Fruit fly (Drosophila melanogaster) whole organism, embryonic: ENCODE measurements around the gene Sec61alpha.

ENCODE experiments used
- C15 ChIP-seq: fragments of 200-800 bp; sonication (Bioruptor generic); IDR thresholded peaks from 3 replicates; pipeline ENCODE4 v1.3.6; 2022; ENCODE audit warnings: missing biosample characterization, missing genetic modification characterization
- CG11085 ChIP-seq: fragments of 200-800 bp; sonication (Bioruptor generic); IDR thresholded peaks from 2 replicates; pipeline ENCODE4 v1.3.6; 2022; ENCODE audit warnings: missing biosample characterization, missing genetic modification characterization
- CG13424 ChIP-seq: fragments of 200-800 bp; sonication (Bioruptor generic); optimal IDR thresholded peaks from 2 replicates; lab custom pipeline; 2019; ENCODE audit warnings: missing biosample characterization, mild to moderate bottlenecking, missing genetic modification characterization, moderate library complexity
- CG13775 ChIP-seq: fragments of 200-800 bp; sonication (Bioruptor generic); optimal IDR thresholded peaks from 3 replicates; lab custom pipeline; 2017; ENCODE audit warnings: missing biosample characterization, mild to moderate bottlenecking, missing genetic modification characterization
- CG15073 ChIP-seq: fragments of 200-800 bp; sonication (Bioruptor generic); optimal IDR thresholded peaks from 2 replicates; lab custom pipeline; 2016; ENCODE audit warnings: missing biosample characterization, missing genetic modification characterization
- CG18011 ChIP-seq: fragments of 200-800 bp; sonication (Bioruptor generic); optimal IDR thresholded peaks from 2 replicates; lab custom pipeline; 2017; ENCODE audit warnings: missing biosample characterization, missing genetic modification characterization, mild to moderate bottlenecking, moderate library complexity, missing genotype
- CG1832 ChIP-seq: fragments of 200-800 bp; sonication (Bioruptor generic); optimal IDR thresholded peaks from 2 replicates; lab custom pipeline; 2017; ENCODE audit warnings: missing biosample characterization, mild to moderate bottlenecking, missing genetic modification characterization, inconsistent platforms
- CG2129 ChIP-seq: fragments of 200-800 bp; sonication (Bioruptor generic); IDR thresholded peaks from 2 replicates; pipeline ENCODE4 v1.3.6; 2022; ENCODE audit warnings: missing biosample characterization, missing genetic modification characterization; ENCODE audit not compliant: partially characterized antibody
- CG30020 ChIP-seq: fragments of 200-800 bp; optimal IDR thresholded peaks from 2 replicates; lab custom pipeline; 2019; ENCODE audit warnings: missing biosample characterization, mild to moderate bottlenecking, missing genetic modification characterization, moderate library complexity
- CG30431 ChIP-seq: fragments of 200-800 bp; sonication (Bioruptor generic); optimal IDR thresholded peaks from 2 replicates; lab custom pipeline; 2017; ENCODE audit warnings: missing biosample characterization, missing genetic modification characterization
- CG33557 ChIP-seq: fragments of 200-800 bp; sonication (Bioruptor generic); optimal IDR thresholded peaks from 2 replicates; lab custom pipeline; 2019; ENCODE audit warnings: missing biosample characterization, mild to moderate bottlenecking, missing genetic modification characterization, moderate library complexity
- CG34422 ChIP-seq: fragments of 200-800 bp; sonication (Bioruptor generic); IDR thresholded peaks from 3 replicates; pipeline ENCODE4 v1.3.6; 2022; ENCODE audit warnings: missing biosample characterization, missing genetic modification characterization
- CG43689 ChIP-seq: fragments of 200-800 bp; sonication (Bioruptor generic); IDR thresholded peaks from 2 replicates; pipeline ENCODE4 v1.3.6; 2022; ENCODE audit warnings: missing biosample characterization, missing genetic modification characterization
- CG7357 ChIP-seq: fragments of 200-800 bp; sonication (Bioruptor generic); IDR thresholded peaks from 3 replicates; pipeline ENCODE4 v1.3.6; 2022; ENCODE audit warnings: missing biosample characterization, missing genetic modification characterization
- CG7987 ChIP-seq: fragments of 200-800 bp; sonication (Bioruptor generic); optimal IDR thresholded peaks from 2 replicates; lab custom pipeline; 2018; ENCODE audit warnings: missing biosample characterization, mild to moderate bottlenecking, missing genetic modification characterization, moderate library complexity
- CG8765 ChIP-seq: fragments of 200-800 bp; sonication (Bioruptor generic); IDR thresholded peaks from 2 replicates; pipeline ENCODE4 v1.3.6; 2022; ENCODE audit warnings: missing biosample characterization, missing genetic modification characterization
- Chrac-16 ChIP-seq: fragments of 200-800 bp; sonication (Bioruptor generic); optimal IDR thresholded peaks from 3 replicates; lab custom pipeline; 2016; ENCODE audit warnings: missing biosample characterization, missing genetic modification characterization
- Dek ChIP-seq: fragments of 200-800 bp; sonication (Bioruptor generic); optimal IDR thresholded peaks from 3 replicates; lab custom pipeline; 2019; ENCODE audit warnings: missing biosample characterization, mild to moderate bottlenecking, missing genetic modification characterization, moderate library complexity
- Dll ChIP-seq: fragments of 200-800 bp; sonication (Bioruptor generic); IDR thresholded peaks from 4 replicates; pipeline ENCODE4 v1.3.6; 2022; ENCODE audit warnings: missing biosample characterization, missing genetic modification characterization; ENCODE audit not compliant: partially characterized antibody
- E2f1 ChIP-seq: fragments of 200-800 bp; sonication (Bioruptor generic); IDR thresholded peaks from 2 replicates; pipeline ENCODE4 v1.3.6; 2022; ENCODE audit warnings: missing biosample characterization, missing genetic modification characterization
- HmgD ChIP-seq: fragments of 200-800 bp; sonication (Bioruptor generic); optimal IDR thresholded peaks from 3 replicates; lab custom pipeline; 2016; ENCODE audit warnings: missing biosample characterization, missing genetic modification characterization
- Hr78 ChIP-seq, 2 experiments: fragments of 200-800 bp in 1 of 2; fragments of >200 bp in 1 of 2; sonication (Bioruptor generic) in 1 of 2; optimal IDR thresholded peaks; 2 replicates each; lab custom pipeline; 2017 to 2019; ENCODE audit warnings: missing biosample characterization in 2 of 2, missing genetic modification characterization in 2 of 2, mild to moderate bottlenecking in 1 of 2, moderate library complexity in 1 of 2
- Kr ChIP-seq: fragments of 200-800 bp; sonication (Bioruptor generic); optimal IDR thresholded peaks from 2 replicates; lab custom pipeline; 2017; ENCODE audit warnings: missing biosample characterization, mild to moderate bottlenecking, missing genetic modification characterization
- Lhr ChIP-seq: fragments of 200-800 bp; sonication (Bioruptor generic); optimal IDR thresholded peaks from 3 replicates; lab custom pipeline; 2017; ENCODE audit warnings: mild to moderate bottlenecking, missing biosample characterization, missing genetic modification reagents, missing genetic modification characterization
- MESR4 ChIP-seq: fragments of 200-800 bp; sonication (Bioruptor generic); optimal IDR thresholded peaks from 2 replicates; lab custom pipeline; 2018; ENCODE audit warnings: missing biosample characterization, mild to moderate bottlenecking, missing genetic modification characterization, moderate library complexity
- NfI ChIP-seq: fragments of 200-800 bp; sonication (Bioruptor generic); optimal IDR thresholded peaks from 3 replicates; lab custom pipeline; 2018; ENCODE audit warnings: missing biosample characterization, mild to moderate bottlenecking, missing genetic modification characterization, moderate library complexity
- Opbp ChIP-seq: fragments of 200-800 bp; sonication (Bioruptor generic); IDR thresholded peaks from 3 replicates; pipeline ENCODE4 v1.3.6; 2022; ENCODE audit warnings: missing biosample characterization, missing genetic modification characterization; ENCODE audit not compliant: partially characterized antibody
- Poxn ChIP-seq: fragments of 200-800 bp; sonication (Bioruptor generic); IDR thresholded peaks from 2 replicates; pipeline ENCODE4 v1.3.6; 2022; ENCODE audit warnings: missing biosample characterization, missing genetic modification characterization
- aop ChIP-seq: fragments of 200-800 bp; sonication (Bioruptor generic); IDR thresholded peaks from 2 replicates; pipeline ENCODE4 v1.3.6; 2022; ENCODE audit warnings: missing biosample characterization, missing genetic modification characterization
- ash1 ChIP-seq: fragments of 200-800 bp; sonication (Bioruptor generic); optimal IDR thresholded peaks from 2 replicates; lab custom pipeline; 2018; ENCODE audit warnings: missing biosample characterization, mild to moderate bottlenecking, missing genetic modification characterization
- az2 ChIP-seq: fragments of 200-800 bp; sonication (Bioruptor generic); optimal IDR thresholded peaks from 3 replicates; lab custom pipeline; 2016; ENCODE audit warnings: missing biosample characterization, missing genetic modification characterization
- dati ChIP-seq: fragments of 200-800 bp; sonication (Bioruptor generic); IDR thresholded peaks from 2 replicates; pipeline ENCODE4 v1.3.6; 2022; ENCODE audit warnings: missing biosample characterization, missing genetic modification characterization
- dmrt99B ChIP-seq: fragments of 200-800 bp; sonication (Bioruptor generic); optimal IDR thresholded peaks from 2 replicates; lab custom pipeline; 2018; ENCODE audit warnings: missing biosample characterization, mild to moderate bottlenecking, missing genetic modification characterization, moderate library complexity
- ems ChIP-seq: fragments of 200-800 bp; sonication (Bioruptor generic); optimal IDR thresholded peaks from 3 replicates; lab custom pipeline; 2016; ENCODE audit warnings: missing biosample characterization, missing genetic modification characterization
- eve ChIP-seq, 2 experiments: fragments of >200 bp; optimal IDR thresholded peaks; 2 replicates each; lab custom pipeline; 2017; ENCODE audit warnings: missing biosample characterization in 2 of 2, missing genetic modification characterization in 2 of 2
- ewg ChIP-seq: fragments of 200-800 bp; sonication (Bioruptor generic); optimal IDR thresholded peaks from 3 replicates; lab custom pipeline; 2017; ENCODE audit warnings: mild to moderate bottlenecking, missing biosample characterization, missing genetic modification reagents, missing genetic modification characterization
- grn ChIP-seq: fragments of 200-800 bp; sonication (Bioruptor generic); optimal IDR thresholded peaks from 3 replicates; lab custom pipeline; 2017; ENCODE audit warnings: missing biosample characterization, missing genetic modification characterization
- ham ChIP-seq: fragments of 200-800 bp; sonication (Bioruptor generic); IDR thresholded peaks from 2 replicates; pipeline ENCODE4 v1.3.6; 2022; ENCODE audit warnings: missing biosample characterization, missing genetic modification characterization
- her ChIP-seq: fragments of 200-800 bp; sonication (Bioruptor generic); optimal IDR thresholded peaks from 2 replicates; lab custom pipeline; 2016; ENCODE audit warnings: missing biosample characterization, missing genetic modification characterization
- hkb ChIP-seq, 2 experiments: fragments of 200-800 bp in 1 of 2; fragments of >200 bp in 1 of 2; sonication (Bioruptor generic) in 1 of 2; IDR thresholded peaks in 1 of 2; optimal IDR thresholded peaks in 1 of 2; 2 replicates each; pipeline versions ENCODE4 v1.3.6 to Lab custom; 2017 to 2022; ENCODE audit warnings: missing biosample characterization in 1 of 2, missing genetic modification characterization in 1 of 2
- odd ChIP-seq: fragments of 200-800 bp; sonication (Bioruptor generic); optimal IDR thresholded peaks from 2 replicates; lab custom pipeline; 2017; ENCODE audit warnings: missing biosample characterization, mild to moderate bottlenecking, missing genetic modification characterization
- pfk ChIP-seq: fragments of 200-800 bp; sonication (Bioruptor generic); optimal IDR thresholded peaks from 2 replicates; lab custom pipeline; 2018; ENCODE audit warnings: missing biosample characterization, mild to moderate bottlenecking, missing genetic modification characterization, moderate library complexity
- psq ChIP-seq: fragments of 200-800 bp; sonication (Bioruptor generic); optimal IDR thresholded peaks from 2 replicates; lab custom pipeline; 2017; ENCODE audit warnings: missing biosample characterization, missing genetic modification characterization
- sr ChIP-seq: fragments of 200-800 bp; sonication (Bioruptor generic); IDR thresholded peaks from 3 replicates; pipeline ENCODE4 v1.3.6; 2022; ENCODE audit warnings: missing biosample characterization, missing genetic modification characterization
- tx ChIP-seq: fragments of 200-800 bp; sonication (Bioruptor generic); optimal IDR thresholded peaks from 2 replicates; lab custom pipeline; 2016; ENCODE audit warnings: missing biosample characterization, missing genetic modification characterization
- unc-4 ChIP-seq: fragments of 200-800 bp; sonication (Bioruptor generic); IDR thresholded peaks from 2 replicates; pipeline ENCODE4 v1.3.6; 2022; ENCODE audit warnings: missing biosample characterization, missing genetic modification characterization; ENCODE audit not compliant: partially characterized antibody
- wek ChIP-seq: fragments of 200-800 bp; sonication (Bioruptor generic); optimal IDR thresholded peaks from 3 replicates; lab custom pipeline; 2018; ENCODE audit warnings: missing biosample characterization, mild to moderate bottlenecking, missing genetic modification characterization, moderate library complexity
- zen2 ChIP-seq: fragments of 200-800 bp; sonication (Bioruptor generic); IDR thresholded peaks from 3 replicates; pipeline ENCODE4 v1.3.6; 2022; ENCODE audit warnings: missing biosample characterization, missing genetic modification characterization; ENCODE audit not compliant: partially characterized antibody

The Sec61alpha gene

dm6 chr2L:6455955-6456599 is 24.3 kb downstream of the Sec61alpha start, which contains the start of gene frj (continued):
- peak; percentile 29 for TF ChIP-seq MESR4 (GFP tag; lab: Kevin White, UChicago)
- TF ChIP-seq tx (GFP tag; lab: Kevin White, UChicago), result peak; percentile 73
- TF ChIP-seq CG13424 (tag; lab: Kevin White, UChicago), result peak; percentile 63
- TF ChIP-seq az2 (GFP tag; lab: Kevin White, UChicago), result peak; percentile 53
- 0 out of 2 replicates have a peak, but pooled peaks have one; percentile 32 for TF ChIP-seq E2f1
- peak; percentile 76 for TF ChIP-seq HmgD (GFP tag; lab: Kevin White, UChicago)
- TF ChIP-seq ash1 (GFP tag; lab: Kevin White, UChicago), result no peak
- 0 out of 3 replicates have a peak, but pooled peaks have one; percentile 12 for TF ChIP-seq sr (GFP tag; lab: Robert Waterston, UW)
- TF ChIP-seq Poxn, result no peak
- TF ChIP-seq CG15073 (GFP tag; lab: Kevin White, UChicago), result no peak
- peak; percentile 63 for TF ChIP-seq Chrac-16
- peak; percentile 62; the same call in 1 of the 3 replicates for TF ChIP-seq CG34422 (GFP tag; lab: Robert Waterston, UW)
- no peak for TF ChIP-seq CG43689 (GFP tag; lab: Robert Waterston, UW)
- TF ChIP-seq CG7987, result no peak
- TF ChIP-seq CG2129 (GFP tag; lab: Robert Waterston, UW), result no peak
- peak; percentile 99 for TF ChIP-seq CG7357 (GFP tag; lab: Robert Waterston, UW)
- TF ChIP-seq Opbp, result peak; percentile 63
- TF ChIP-seq psq (GFP tag; lab: Kevin White, UChicago), result peak; percentile 50
- peak; percentile 55 for TF ChIP-seq hkb (optimal IDR thresholded peaks at IDR 0.05; lab: Kevin White, UChicago)
- TF ChIP-seq hkb (GFP tag; IDR thresholded peaks at IDR 0.05; lab: Robert Waterston, UW), result peak; percentile 28; the same call in 1 of the 2 replicates
- TF ChIP-seq ewg (GFP tag; lab: Kevin White, UChicago), result peak; percentile 52
- no peak for TF ChIP-seq eve (GFP tag; optimal IDR thresholded peaks at IDR 0.05; lab: Kevin White, UChicago)
- TF ChIP-seq CG18011 (GFP tag; lab: Kevin White, UChicago), result no peak
- peak; percentile 95 for TF ChIP-seq CG30020 (tag; lab: Kevin White, UChicago)
- no peak for TF ChIP-seq Hr78 (GFP tag; optimal IDR thresholded peaks at IDR 0.05; lab: Kevin White, UChicago)
- peak; percentile 48 for TF ChIP-seq NfI (GFP tag; lab: Kevin White, UChicago)
- TF ChIP-seq CG13775 (GFP tag; lab: Kevin White, UChicago), result peak; percentile 69
- TF ChIP-seq odd, result no peak
- peak; percentile 72 for TF ChIP-seq Dll (GFP tag; lab: Robert Waterston, UW)
- TF ChIP-seq CG11085 (GFP tag; lab: Robert Waterston, UW), result peak; percentile 61
- peak; percentile 60; the same call in 1 of the 2 replicates for TF ChIP-seq CG8765 (GFP tag; lab: Robert Waterston, UW)
- TF ChIP-seq dmrt99B (tag; lab: Kevin White, UChicago), result peak; percentile 53
- no peak for TF ChIP-seq Kr (GFP tag; lab: Kevin White, UChicago)
- no peak for TF ChIP-seq ham (GFP tag; lab: Robert Waterston, UW)
- TF ChIP-seq C15, result no peak
- TF ChIP-seq dati (GFP tag; lab: Robert Waterston, UW), result no peak
- peak; percentile 56 for TF ChIP-seq ems
- no peak for TF ChIP-seq CG33557
- TF ChIP-seq wek (GFP tag; lab: Kevin White, UChicago), result no peak
- TF ChIP-seq CG30431 (GFP tag; lab: Kevin White, UChicago), result peak; percentile 51
- peak; percentile 33; the same call in 1 of the 3 replicates for TF ChIP-seq zen2 (GFP tag; lab: Robert Waterston, UW)
- TF ChIP-seq Dek (tag; lab: Kevin White, UChicago), result peak; percentile 57
- no peak for TF ChIP-seq grn (GFP tag; lab: Kevin White, UChicago)
- TF ChIP-seq pfk (GFP tag; lab: Kevin White, UChicago), result no peak
- TF ChIP-seq CG1832 (GFP tag; lab: Kevin White, UChicago), result no peak
- peak; percentile 48 for TF ChIP-seq her (GFP tag; lab: Kevin White, UChicago)
- peak; percentile 92 for TF ChIP-seq Lhr
- peak; percentile 63 for TF ChIP-seq unc-4
- TF ChIP-seq aop, result peak; percentile 31; the same call in 1 of the 2 replicates
